Fruit fly (Drosophila melanogaster) whole organism, embryonic: Measurements from ENCODE around the gene upSET.

Experiments
- C15 ChIP-seq: fragments of 200-800 bp; sonication (Bioruptor generic); IDR thresholded peaks from 3 replicates; pipeline ENCODE4 v1.3.6; 2022; ENCODE audit warnings: missing biosample characterization, missing genetic modification characterization
- CG10209 ChIP-seq: fragments of 200-800 bp; sonication (Bioruptor generic); optimal IDR thresholded peaks from 3 replicates; lab custom pipeline; 2017; ENCODE audit warnings: missing biosample characterization, mild to moderate bottlenecking, missing genetic modification characterization, missing genetic modification reagents
- CG11093 ChIP-seq: fragments of 200-800 bp; sonication (Bioruptor generic); IDR thresholded peaks from 3 replicates; pipeline ENCODE4 v1.3.6; 2022; ENCODE audit warnings: missing biosample characterization, missing genetic modification characterization
- CG12236 ChIP-seq: fragments of 200-800 bp; sonication (Bioruptor generic); optimal IDR thresholded peaks from 2 replicates; lab custom pipeline; 2016; ENCODE audit warnings: missing biosample characterization, missing genetic modification characterization
- CG13123 ChIP-seq: fragments of 200-800 bp; sonication (Bioruptor generic); optimal IDR thresholded peaks from 2 replicates; lab custom pipeline; 2016; ENCODE audit warnings: missing biosample characterization, missing genetic modification characterization
- CG14050 ChIP-seq: fragments of 200-800 bp; sonication (Bioruptor generic); IDR thresholded peaks from 3 replicates; pipeline ENCODE4 v1.3.6; 2022; ENCODE audit warnings: missing biosample characterization, missing genetic modification characterization
- CG16779 ChIP-seq: fragments of 200-800 bp; sonication (Bioruptor generic); IDR thresholded peaks from 2 replicates; pipeline ENCODE4 v1.3.6; 2022; ENCODE audit warnings: missing biosample characterization, missing genetic modification characterization
- CG2116 ChIP-seq: fragments of 200-800 bp; sonication (Bioruptor generic); optimal IDR thresholded peaks from 3 replicates; lab custom pipeline; 2018; ENCODE audit warnings: missing biosample characterization, mild to moderate bottlenecking, missing genetic modification characterization
- CG33557 ChIP-seq: fragments of 200-800 bp; sonication (Bioruptor generic); optimal IDR thresholded peaks from 2 replicates; lab custom pipeline; 2019; ENCODE audit warnings: missing biosample characterization, mild to moderate bottlenecking, missing genetic modification characterization, moderate library complexity
- CG4617 ChIP-seq: fragments of 200-800 bp; sonication (Bioruptor generic); optimal IDR thresholded peaks from 3 replicates; lab custom pipeline; 2016; ENCODE audit warnings: missing biosample characterization, missing genetic modification characterization, borderline replicate concordance
- CG4707 ChIP-seq: fragments of 200-800 bp; sonication (Bioruptor generic); optimal IDR thresholded peaks from 2 replicates; lab custom pipeline; 2018; ENCODE audit warnings: missing biosample characterization, mild to moderate bottlenecking, missing genetic modification characterization, moderate library complexity
- CG6791 ChIP-seq: fragments of 200-800 bp; sonication (Bioruptor generic); IDR thresholded peaks from 3 replicates; pipeline ENCODE4 v1.3.6; 2022; ENCODE audit warnings: missing biosample characterization, missing genetic modification characterization; ENCODE audit not compliant: partially characterized antibody
- CG6813 ChIP-seq: fragments of 200-800 bp; sonication (Bioruptor generic); optimal IDR thresholded peaks from 2 replicates; lab custom pipeline; 2017; ENCODE audit warnings: missing biosample characterization, missing genetic modification characterization, mild to moderate bottlenecking, moderate library complexity, missing genetic modification reagents
- CG9876 ChIP-seq: fragments of 200-800 bp; sonication (Bioruptor generic); optimal IDR thresholded peaks from 2 replicates; lab custom pipeline; 2016; ENCODE audit warnings: missing biosample characterization, missing genetic modification characterization
- Dip2 ChIP-seq: fragments of 200-800 bp; sonication (Bioruptor generic); IDR thresholded peaks from 2 replicates; pipeline ENCODE4 v1.3.6; 2022; ENCODE audit warnings: missing biosample characterization, missing genetic modification characterization
- Dip3 ChIP-seq: fragments of 200-800 bp; sonication (Bioruptor generic); optimal IDR thresholded peaks from 3 replicates; lab custom pipeline; 2016; ENCODE audit warnings: missing biosample characterization, missing genetic modification characterization
- E2f2 ChIP-seq: fragments of 200-800 bp; sonication (Bioruptor generic); IDR thresholded peaks from 2 replicates; pipeline ENCODE4 v1.3.6; 2022; ENCODE audit warnings: missing biosample characterization, missing genetic modification characterization
- HLHmδ ChIP-seq: fragments of 200-800 bp; sonication (Bioruptor generic); optimal IDR thresholded peaks from 2 replicates; lab custom pipeline; 2018; ENCODE audit warnings: missing biosample characterization, mild to moderate bottlenecking, missing genetic modification characterization, moderate library complexity
- Jarid2 ChIP-seq: fragments of 200-800 bp; sonication (Bioruptor generic); optimal IDR thresholded peaks from 3 replicates; lab custom pipeline; 2017; ENCODE audit warnings: mild to moderate bottlenecking, missing biosample characterization, missing genetic modification reagents, missing genetic modification characterization
- Lhr ChIP-seq: fragments of 200-800 bp; sonication (Bioruptor generic); optimal IDR thresholded peaks from 3 replicates; lab custom pipeline; 2017; ENCODE audit warnings: mild to moderate bottlenecking, missing biosample characterization, missing genetic modification reagents, missing genetic modification characterization
- Lim3 ChIP-seq: fragments of 200-800 bp; sonication (Bioruptor generic); IDR thresholded peaks from 2 replicates; pipeline ENCODE4 v1.3.6; 2022; ENCODE audit warnings: missing biosample characterization, missing genetic modification characterization
- Myb ChIP-seq: fragments of 200-800 bp; sonication (Bioruptor generic); optimal IDR thresholded peaks from 2 replicates; lab custom pipeline; 2016; ENCODE audit warnings: missing biosample characterization, missing genetic modification characterization
- NfI ChIP-seq: fragments of 200-800 bp; sonication (Bioruptor generic); optimal IDR thresholded peaks from 3 replicates; lab custom pipeline; 2018; ENCODE audit warnings: missing biosample characterization, mild to moderate bottlenecking, missing genetic modification characterization, moderate library complexity
- Opbp ChIP-seq: fragments of 200-800 bp; sonication (Bioruptor generic); IDR thresholded peaks from 3 replicates; pipeline ENCODE4 v1.3.6; 2022; ENCODE audit warnings: missing biosample characterization, missing genetic modification characterization; ENCODE audit not compliant: partially characterized antibody
- Spps ChIP-seq: fragments of 200-800 bp; sonication (Bioruptor generic); optimal IDR thresholded peaks from 2 replicates; lab custom pipeline; 2018; ENCODE audit warnings: missing biosample characterization, mild to moderate bottlenecking, missing genetic modification characterization
- Ssrp ChIP-seq: fragments of 200-800 bp; sonication (Bioruptor generic); optimal IDR thresholded peaks from 2 replicates; lab custom pipeline; 2018; ENCODE audit warnings: missing biosample characterization, mild to moderate bottlenecking, missing genetic modification characterization, moderate library complexity
- Usf ChIP-seq: fragments of 200-800 bp; sonication (Bioruptor generic); optimal IDR thresholded peaks from 2 replicates; lab custom pipeline; 2017; ENCODE audit warnings: missing genotype, missing biosample characterization, missing genetic modification characterization
- Xrp1 ChIP-seq: fragments of 200-800 bp; sonication (Bioruptor generic); IDR thresholded peaks from 2 replicates; pipeline ENCODE4 v1.3.6; 2022; ENCODE audit warnings: missing biosample characterization, missing genetic modification characterization
- ab ChIP-seq: fragments of 200-800 bp; sonication (Bioruptor generic); optimal IDR thresholded peaks from 2 replicates; lab custom pipeline; 2016; ENCODE audit warnings: missing biosample characterization, missing genetic modification characterization
- ac ChIP-seq: fragments of 200-800 bp; sonication (Bioruptor generic); optimal IDR thresholded peaks from 3 replicates; lab custom pipeline; 2017; ENCODE audit warnings: missing biosample characterization, mild to moderate bottlenecking, missing genetic modification characterization
- bcd ChIP-seq: fragments of 200-800 bp; sonication (Bioruptor generic); optimal IDR thresholded peaks from 2 replicates; lab custom pipeline; 2017; ENCODE audit warnings: missing biosample characterization, mild to moderate bottlenecking, missing genetic modification characterization
- cato ChIP-seq: fragments of 200-800 bp; sonication (Bioruptor generic); optimal IDR thresholded peaks from 2 replicates; lab custom pipeline; 2016; ENCODE audit warnings: missing biosample characterization, missing genetic modification characterization, borderline replicate concordance
- chm ChIP-seq: fragments of 200-800 bp; sonication (Bioruptor generic); IDR thresholded peaks from 2 replicates; pipeline ENCODE4 v1.3.6; 2022; ENCODE audit warnings: missing biosample characterization, missing genetic modification characterization
- fd102C ChIP-seq: fragments of 200-800 bp; sonication (Bioruptor generic); optimal IDR thresholded peaks from 2 replicates; lab custom pipeline; 2018; ENCODE audit warnings: missing biosample characterization, mild to moderate bottlenecking, missing genetic modification characterization, moderate library complexity
- fd3F ChIP-seq: fragments of 200-800 bp; sonication (Bioruptor generic); optimal IDR thresholded peaks from 2 replicates; lab custom pipeline; 2018; ENCODE audit warnings: missing biosample characterization, mild to moderate bottlenecking, missing genetic modification characterization, moderate library complexity
- gcm2 ChIP-seq: fragments of 200-800 bp; sonication (Bioruptor generic); optimal IDR thresholded peaks from 2 replicates; lab custom pipeline; 2016; ENCODE audit warnings: missing biosample characterization, missing genetic modification characterization
- h ChIP-seq: fragments of >200 bp; optimal IDR thresholded peaks from 2 replicates; lab custom pipeline; 2017
- klu ChIP-seq: fragments of 200-800 bp; sonication (Bioruptor generic); IDR thresholded peaks from 2 replicates; pipeline ENCODE4 v1.3.6; 2022; ENCODE audit warnings: missing biosample characterization, missing genetic modification characterization
- lbe ChIP-seq: fragments of 200-800 bp; sonication (Bioruptor generic); optimal IDR thresholded peaks from 2 replicates; lab custom pipeline; 2016; ENCODE audit warnings: missing biosample characterization, mild to moderate bottlenecking, missing genetic modification characterization
- otp ChIP-seq: fragments of 200-800 bp; sonication (Bioruptor generic); IDR thresholded peaks from 3 replicates; pipeline ENCODE4, ENCODE4 v1.3.6; 2022; ENCODE audit warnings: missing biosample characterization, missing genetic modification characterization
- pnt ChIP-seq: fragments of 200-800 bp; sonication (Bioruptor generic); optimal IDR thresholded peaks from 3 replicates; lab custom pipeline; 2016; ENCODE audit warnings: missing biosample characterization, missing genetic modification characterization
- psq ChIP-seq: fragments of 200-800 bp; sonication (Bioruptor generic); optimal IDR thresholded peaks from 2 replicates; lab custom pipeline; 2017; ENCODE audit warnings: missing biosample characterization, missing genetic modification characterization
- pum ChIP-seq: fragments of 200-800 bp; sonication (Bioruptor generic); optimal IDR thresholded peaks from 2 replicates; lab custom pipeline; 2016; ENCODE audit warnings: missing biosample characterization, missing genetic modification characterization
- run ChIP-seq: fragments of 200-800 bp; sonication (Bioruptor generic); optimal IDR thresholded peaks from 3 replicates; lab custom pipeline; 2018; ENCODE audit warnings: missing biosample characterization, mild to moderate bottlenecking, missing genetic modification characterization
- sisA ChIP-seq: fragments of 200-800 bp; sonication (Bioruptor generic); IDR thresholded peaks from 2 replicates; pipeline ENCODE4 v1.3.6; 2022; ENCODE audit warnings: missing biosample characterization, missing genetic modification characterization
- slou ChIP-seq: fragments of 200-800 bp; sonication (Bioruptor generic); optimal IDR thresholded peaks from 3 replicates; lab custom pipeline; 2016; ENCODE audit warnings: missing biosample characterization, missing genetic modification characterization
- tx ChIP-seq: fragments of 200-800 bp; sonication (Bioruptor generic); optimal IDR thresholded peaks from 2 replicates; lab custom pipeline; 2016; ENCODE audit warnings: missing biosample characterization, missing genetic modification characterization
- wek ChIP-seq: fragments of 200-800 bp; sonication (Bioruptor generic); optimal IDR thresholded peaks from 3 replicates; lab custom pipeline; 2018; ENCODE audit warnings: missing biosample characterization, mild to moderate bottlenecking, missing genetic modification characterization, moderate library complexity
- zfh1 ChIP-seq: fragments of 200-800 bp; sonication (Bioruptor generic); IDR thresholded peaks from 3 replicates; pipeline ENCODE4 v1.3.6; 2022; ENCODE audit warnings: missing biosample characterization, missing genetic modification characterization

The upSET gene

dm6 chr3L:14037655-14038644 lies 36.0 kb downstream of the upSET start (continued):
- TF ChIP-seq CG4617 (GFP tag; lab: Kevin White, UChicago) (no peak), CG11093 (no peak), CG33557 (GFP tag; lab: Kevin White, UChicago) (no peak), NfI (GFP tag; lab: Kevin White, UChicago) (no peak), h (lab: Kevin White, UChicago) (no peak), ab (GFP tag; lab: Kevin White, UChicago) (no peak), Myb (GFP tag; lab: Kevin White, UChicago) (peak; percentile 10), Jarid2 (GFP tag; lab: Kevin White, UChicago) (no peak), fd3F (peak; percentile 19), Ssrp (tag; lab: Kevin White, UChicago) (no peak), CG4707 (GFP tag; lab: Kevin White, UChicago) (no peak), lbe (no peak), ac (GFP tag; lab: Kevin White, UChicago) (no peak), CG6813 (GFP tag; lab: Kevin White, UChicago) (no peak), Opbp (GFP tag; lab: Robert Waterston, UW) (no peak), Spps (tag; lab: Kevin White, UChicago) (peak; percentile 11), chm (GFP tag; lab: Robert Waterston, UW) (peak; percentile 43; the same call in 1 of the 2 replicates), C15 (no peak), CG12236 (GFP tag; lab: Kevin White, UChicago) (no peak), slou (no peak), fd102C (GFP tag; lab: Kevin White, UChicago) (no peak), pnt (GFP tag; lab: Kevin White, UChicago) (no peak), CG6791 (GFP tag; lab: Robert Waterston, UW) (peak; percentile 18; the same call in 1 of the 3 replicates), Dip2 (GFP tag; lab: Robert Waterston, UW) (no peak), Dip3 (no peak), CG13123 (GFP tag; lab: Kevin White, UChicago) (no peak), cato (GFP tag; lab: Kevin White, UChicago) (no peak), CG9876 (GFP tag; lab: Kevin White, UChicago) (no peak), CG16779 (GFP tag; lab: Robert Waterston, UW) (no peak), CG2116 (GFP tag; lab: Kevin White, UChicago) (no peak), Xrp1 (no peak), E2f2 (peak; percentile 16; the same call in 1 of the 2 replicates), tx (GFP tag; lab: Kevin White, UChicago) (peak; percentile 30), Lim3 (GFP tag; lab: Robert Waterston, UW) (no peak), bcd (GFP tag; lab: Kevin White, UChicago) (no peak), CG14050 (GFP tag; lab: Robert Waterston, UW) (no peak), HLHmδ (GFP tag; lab: Kevin White, UChicago) (no peak), sisA (GFP tag; lab: Robert Waterston, UW) (no peak), CG10209 (GFP tag; lab: Kevin White, UChicago) (no peak), zfh1 (no peak), Lhr (no peak), klu (GFP tag; lab: Robert Waterston, UW) (no peak), pum (no peak), gcm2 (no peak), Usf (no peak), run (tag; lab: Kevin White, UChicago) (no peak), psq (GFP tag; lab: Kevin White, UChicago) (no peak), otp (GFP tag; lab: Robert Waterston, UW) (no peak), wek (GFP tag; lab: Kevin White, UChicago) (no peak)
